Fruit fly (Drosophila melanogaster) whole organism: ENCODE measurements around the gene Sec10.

Source experiments
- CG8478 ChIP-seq: fragments of >200 bp; optimal IDR thresholded peaks from 2 replicates; lab custom pipeline; 2018; ENCODE audit warnings: inconsistent platforms
- Dll ChIP-seq: fragments of >200 bp; optimal IDR thresholded peaks from 2 replicates; lab custom pipeline; 2017
- EcR ChIP-seq, 2 experiments: fragments of >200 bp; optimal IDR thresholded peaks; 2 replicates each; lab custom pipeline; 2017; ENCODE audit warnings: missing biosample characterization in 2 of 2, missing genetic modification characterization in 2 of 2, missing genetic modification reagents in 2 of 2
- pan ChIP-seq: fragments of >200 bp; optimal IDR thresholded peaks from 2 replicates; lab custom pipeline; 2017
- psq ChIP-seq: fragments of >200 bp; optimal IDR thresholded peaks from 2 replicates; lab custom pipeline; 2017
- usp ChIP-seq: fragments of >200 bp; optimal IDR thresholded peaks from 2 replicates; lab custom pipeline; 2017; ENCODE audit warnings: missing biosample characterization, missing genetic modification characterization, mixed read lengths

The Sec10 gene

dm6 chr3R:24122369-24122768 is 12.3 kb upstream of the Sec10 start:
- TF ChIP-seq CG8478 (no peak), Dll (lab: Kevin White, UChicago) (no peak), pan (lab: Kevin White, UChicago) (no peak), usp (GFP tag; lab: Kevin White, UChicago) (no peak), EcR (GFP tag; optimal IDR thresholded peaks at IDR 0.05; lab: Kevin White, UChicago) (no peak), psq (lab: Kevin White, UChicago) (no peak)

dm6 chr3R:24130080-24130479 is 4.6 kb upstream of the Sec10 start, which contains the start of the genes GatB and Tsc1:
Gene GatB (minus strand): TSS chr3R:24130255.
Gene Tsc1 (plus strand): TSS chr3R:24130307.
- TF ChIP-seq usp (GFP tag; lab: Kevin White, UChicago) (no peak), Dll (lab: Kevin White, UChicago) (no peak), pan (lab: Kevin White, UChicago) (no peak), EcR (GFP tag; optimal IDR thresholded peaks at IDR 0.05; lab: Kevin White, UChicago) (no peak), CG8478 (no peak), psq (lab: Kevin White, UChicago) (no peak)

dm6 chr3R:24137311-24137945 is 2.8 kb downstream of the Sec10 start, which contains the start of gene Npc2f:
Gene Npc2f (plus strand): TSS chr3R:24137895.
- no peak for TF ChIP-seq usp (GFP tag; lab: Kevin White, UChicago)
- TF ChIP-seq EcR (GFP tag; optimal IDR thresholded peaks at IDR 0.05; lab: Kevin White, UChicago), result no peak
- TF ChIP-seq psq (lab: Kevin White, UChicago), result no peak
- TF ChIP-seq pan (lab: Kevin White, UChicago), result no peak
- TF ChIP-seq CG8478, result no peak
- no peak for TF ChIP-seq Dll (lab: Kevin White, UChicago)

dm6 chr3R:24138478-24139455 is 4.1 kb downstream of the Sec10 start:
- TF ChIP-seq usp (GFP tag; lab: Kevin White, UChicago), result no peak
- TF ChIP-seq psq (lab: Kevin White, UChicago), result no peak
- no peak for TF ChIP-seq pan (lab: Kevin White, UChicago)
- TF ChIP-seq EcR (GFP tag; optimal IDR thresholded peaks at IDR 0.05; lab: Kevin White, UChicago), result no peak
- no peak for TF ChIP-seq CG8478
- TF ChIP-seq Dll (lab: Kevin White, UChicago), result no peak

dm6 chr3R:24139646-24140130 is 5.1 kb downstream of the Sec10 start:
- TF ChIP-seq EcR (GFP tag; optimal IDR thresholded peaks at IDR 0.05; lab: Kevin White, UChicago) (no peak), Dll (lab: Kevin White, UChicago) (no peak), psq (lab: Kevin White, UChicago) (no peak)

dm6 chr3R:24141013-24141592 is 6.5 kb downstream of the Sec10 start, which contains the start of gene Kal1:
Gene Kal1 (plus strand): TSS chr3R:24141395.
- no peak for TF ChIP-seq CG8478
- TF ChIP-seq EcR (GFP tag; optimal IDR thresholded peaks at IDR 0.05; lab: Kevin White, UChicago), result no peak
- no peak for TF ChIP-seq pan (lab: Kevin White, UChicago)
- TF ChIP-seq Dll (lab: Kevin White, UChicago), result peak; percentile 73
- TF ChIP-seq psq (lab: Kevin White, UChicago), result no peak
- no peak for TF ChIP-seq usp (GFP tag; lab: Kevin White, UChicago)

dm6 chr3R:24142971-24143370 is 8.3 kb downstream of the Sec10 start:
- no peak for TF ChIP-seq psq (lab: Kevin White, UChicago)
- TF ChIP-seq CG8478, result no peak
- no peak for TF ChIP-seq Dll (lab: Kevin White, UChicago)
- TF ChIP-seq EcR (GFP tag; optimal IDR thresholded peaks at IDR 0.05; lab: Kevin White, UChicago), result no peak
- no peak for TF ChIP-seq usp (GFP tag; lab: Kevin White, UChicago)
- TF ChIP-seq pan (lab: Kevin White, UChicago), result no peak

- TF ChIP-seq psq (lab: Kevin White, UChicago), result no peak
- peak; percentile 55 for TF ChIP-seq Dll (lab: Kevin White, UChicago)
- TF ChIP-seq usp (GFP tag; lab: Kevin White, UChicago), result no peak
- TF ChIP-seq EcR (GFP tag; optimal IDR thresholded peaks at IDR 0.05; lab: Kevin White, UChicago), result no peak
- TF ChIP-seq CG8478, result no peak
- no peak for TF ChIP-seq pan (lab: Kevin White, UChicago)
Measured at dm6 chr3R:24143372-24143771, 8.7 kb downstream of the Sec10 start.

dm6 chr3R:24143779-24144178 is 9.1 kb downstream of the Sec10 start:
- TF ChIP-seq Dll (lab: Kevin White, UChicago), result no peak
- no peak for TF ChIP-seq CG8478
- TF ChIP-seq EcR (GFP tag; optimal IDR thresholded peaks at IDR 0.05; lab: Kevin White, UChicago), result no peak
- TF ChIP-seq usp (GFP tag; lab: Kevin White, UChicago), result no peak

dm6 chr3R:24144542-24144941 is 9.9 kb downstream of the Sec10 start:
- no peak for TF ChIP-seq psq (lab: Kevin White, UChicago)
- TF ChIP-seq CG8478, result no peak
- TF ChIP-seq pan (lab: Kevin White, UChicago), result no peak
- no peak for TF ChIP-seq EcR (GFP tag; optimal IDR thresholded peaks at IDR 0.05; lab: Kevin White, UChicago)
- TF ChIP-seq Dll (lab: Kevin White, UChicago), result no peak
- no peak for TF ChIP-seq usp (GFP tag; lab: Kevin White, UChicago)

- TF ChIP-seq EcR (GFP tag; optimal IDR thresholded peaks at IDR 0.05; lab: Kevin White, UChicago) (no peak), Dll (lab: Kevin White, UChicago) (no peak), CG8478 (no peak), psq (lab: Kevin White, UChicago) (no peak), pan (lab: Kevin White, UChicago) (no peak), usp (GFP tag; lab: Kevin White, UChicago) (no peak)
Measured at dm6 chr3R:24148838-24149237, 14.2 kb downstream of the Sec10 start, which contains the start of gene Slimp. Gene Slimp (minus strand): TSS chr3R:24148967.
